Worm (Caenorhabditis elegans): Measurements from ENCODE around the gene B0280.17.
A peak's percentile ranks its signal among the peaks of the same experiment; 100 is the strongest.

The B0280.17 gene

DNA sequence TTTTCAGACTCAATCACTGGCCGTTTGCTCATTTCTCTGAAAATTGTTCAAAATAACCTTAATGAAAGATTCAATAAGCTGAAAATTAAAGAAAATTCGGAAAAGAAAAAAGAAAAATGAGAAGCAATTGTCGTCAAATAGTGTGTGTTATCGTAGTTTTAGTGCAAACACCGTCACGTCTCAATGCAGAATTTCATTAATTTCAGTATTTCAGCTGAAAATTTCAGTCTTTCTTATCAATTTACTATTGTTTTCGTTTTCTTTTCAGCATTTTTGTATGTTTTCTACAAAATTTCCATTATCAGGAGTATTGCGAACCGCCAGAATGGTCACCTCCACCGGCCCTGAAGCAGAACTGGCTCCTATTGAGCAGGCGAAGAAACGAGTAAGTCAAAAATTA is 13.1 kb downstream of the B0280.17 start, which contains the start of the genes B0280.9 and rpia-1 (continued):
- TF ChIP-seq zip-4 (GFP tag; optimal IDR thresholded peaks at IDR 0.05) (no peak), nhr-19 (GFP tag; conservative IDR thresholded peaks at IDR 0.05) (peak; percentile 48; the same call in 1 of the 2 replicates), pqm-1 (tag; optimal IDR thresholded peaks at IDR 0.05) (no peak), egl-27 (tag; optimal IDR thresholded peaks at IDR 0.05) (no peak), vab-15 (tag; optimal IDR thresholded peaks at IDR 0.05) (no peak), tbx-2 (tag; optimal IDR thresholded peaks at IDR 0.05) (no peak), lin-35 (GFP tag; optimal IDR thresholded peaks at IDR 0.05) (peak; percentile 37 to 71), C16A3.4 (tag; optimal IDR thresholded peaks at IDR 0.05) (peak; percentile 21), elt-2 (tag; optimal IDR thresholded peaks at IDR 0.05) (peak; percentile 47), nhr-85 (tag) (no peak), nhr-237 (tag; optimal IDR thresholded peaks at IDR 0.05) (no peak), ceh-90 (tag; optimal IDR thresholded peaks at IDR 0.05) (no peak), snu-23 (GFP tag; optimal IDR thresholded peaks at IDR 0.05) (peak; percentile 43), nhr-71 (tag; optimal IDR thresholded peaks at IDR 0.05) (peak; percentile 22), tlp-1 (tag; optimal IDR thresholded peaks at IDR 0.05) (no peak), alr-1 (tag; optimal IDR thresholded peaks at IDR 0.05; ENCODE audit: borderline replicate concordance) (no peak), unc-30 (tag; optimal IDR thresholded peaks at IDR 0.05) (no peak), snpc-4 (tag; optimal IDR thresholded peaks at IDR 0.05) (no peak), ceh-82 (tag; optimal IDR thresholded peaks at IDR 0.05) (peak in 1 of 3 experiments; percentile 27), F16B12.6 (tag; optimal IDR thresholded peaks at IDR 0.05) (peak; percentile 90), skn-1 (tag; optimal IDR thresholded peaks at IDR 0.05) (no peak), sup-37 (GFP tag; optimal IDR thresholded peaks at IDR 0.05) (no peak)

DNA sequence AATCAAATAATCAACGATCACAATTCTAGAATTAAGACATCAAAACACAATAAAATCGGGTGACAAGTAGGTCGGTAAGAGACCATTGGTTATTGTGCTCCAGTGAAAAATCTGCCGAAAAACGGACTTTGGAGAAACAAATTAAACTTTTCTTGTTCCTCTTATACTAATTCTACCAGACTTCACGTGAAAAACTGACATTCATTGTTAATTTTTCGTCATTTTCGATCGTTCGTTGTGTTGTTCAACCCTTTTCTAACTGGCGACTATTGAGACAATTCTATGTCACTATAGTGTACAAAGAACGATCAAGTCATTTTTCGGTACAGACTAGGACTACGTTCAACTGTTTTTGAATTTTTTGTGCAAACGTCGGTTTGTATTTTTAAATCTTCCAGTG is 15.4 kb downstream of the B0280.17 start:
- peak; percentile 91 for TF ChIP-seq nhr-85 (tag)
- TF ChIP-seq ets-5 (GFP tag; IDR thresholded peaks at IDR 0.05) = no peak
- no peak for TF ChIP-seq F16B12.6 (tag; optimal IDR thresholded peaks at IDR 0.05)
- TF ChIP-seq nhr-47 (tag; optimal IDR thresholded peaks at IDR 0.05) = peak; percentile 23
- TF ChIP-seq nhr-20 (tag; optimal IDR thresholded peaks at IDR 0.05) = peak; percentile 71
- peak; percentile 98 for TF ChIP-seq nhr-19 (GFP tag; conservative IDR thresholded peaks at IDR 0.05)
- no peak for TF ChIP-seq efl-3 (GFP tag; optimal IDR thresholded peaks at IDR 0.05)
- peak; percentile 7 for TF ChIP-seq swsn-7 (tag; optimal IDR thresholded peaks at IDR 0.05)
- TF ChIP-seq snu-23 (GFP tag; optimal IDR thresholded peaks at IDR 0.05) = peak; percentile 52
- TF ChIP-seq elt-3 (tag; optimal IDR thresholded peaks at IDR 0.05) = peak in 2 of 6 experiments; percentile 29 to 52
- TF ChIP-seq efl-1 (optimal IDR thresholded peaks at IDR 0.05) = peak in 1 of 2 experiments; percentile 11
- TF ChIP-seq efl-1 (GFP tag; optimal IDR thresholded peaks at IDR 0.05 in 1 of 2) = peak in 1 of 2 experiments; percentile 93
- TF ChIP-seq tbx-2 (tag; optimal IDR thresholded peaks at IDR 0.05) = peak; percentile 19
- peak; percentile 18 for TF ChIP-seq nhr-77 (tag; optimal IDR thresholded peaks at IDR 0.05)
- peak; percentile 30 for TF ChIP-seq xbp-1 (tag; optimal IDR thresholded peaks at IDR 0.05)
- TF ChIP-seq tlp-1 (tag; optimal IDR thresholded peaks at IDR 0.05) = no peak
- TF ChIP-seq blmp-1 (tag; optimal IDR thresholded peaks at IDR 0.05) = peak; percentile 41
- peak; percentile 5 to 36 for TF ChIP-seq lsy-2 (tag; optimal IDR thresholded peaks at IDR 0.05)
- TF ChIP-seq lin-14 (GFP tag; optimal IDR thresholded peaks at IDR 0.05) = peak; percentile 48
- TF ChIP-seq egl-13 (tag; optimal IDR thresholded peaks at IDR 0.05) = no peak
- TF ChIP-seq elt-2 (tag; optimal IDR thresholded peaks at IDR 0.05) = peak; percentile 64
- no peak for TF ChIP-seq zip-4 (GFP tag; optimal IDR thresholded peaks at IDR 0.05)
- no peak for TF ChIP-seq rnt-1 (tag; optimal IDR thresholded peaks at IDR 0.05)
- TF ChIP-seq alr-1 (tag; optimal IDR thresholded peaks at IDR 0.05; ENCODE audit: borderline replicate concordance) = no peak
- TF ChIP-seq nhr-71 (tag; optimal IDR thresholded peaks at IDR 0.05) = peak; percentile 66
- peak in 1 of 2 experiments; percentile 73 for TF ChIP-seq lin-35 (GFP tag; optimal IDR thresholded peaks at IDR 0.05)
- TF ChIP-seq fos-1 (tag; optimal IDR thresholded peaks at IDR 0.05) = no peak
- no peak for TF ChIP-seq ceh-90 (tag; optimal IDR thresholded peaks at IDR 0.05)
- TF ChIP-seq ztf-11 (tag; optimal IDR thresholded peaks at IDR 0.05) = no peak
- 0 out of 2 replicates have a peak, but pooled peaks have one; percentile 6 for TF ChIP-seq grh-1 (GFP tag; IDR thresholded peaks at IDR 0.05)
- no peak for TF ChIP-seq fkh-8 (tag; optimal IDR thresholded peaks at IDR 0.05)
- peak; percentile 58 for TF ChIP-seq nhr-90 (tag; optimal IDR thresholded peaks at IDR 0.05; ENCODE audit: poor library complexity)
- TF ChIP-seq mep-1 (tag; optimal IDR thresholded peaks at IDR 0.05) = peak; percentile 12
- TF ChIP-seq lir-3 (tag; optimal IDR thresholded peaks at IDR 0.05; ENCODE audit: poor library complexity) = no peak
